Worm (Caenorhabditis elegans): Measurements from ENCODE around the gene C11G6.2.

ce11 chrX:16290536-16290935 lies 37.9 kb upstream of the C11G6.2 start:
- TF ChIP-seq flt-1 (GFP tag; IDR thresholded peaks at IDR 0.05) = no peak
- TF ChIP-seq ama-1 (optimal IDR thresholded peaks at IDR 0.05) = no peak
- no peak for TF ChIP-seq tra-4 (tag; optimal IDR thresholded peaks at IDR 0.05)
- TF ChIP-seq B0310.2 (tag; optimal IDR thresholded peaks at IDR 0.05) = no peak
- no peak for TF ChIP-seq ets-7 (tag; optimal IDR thresholded peaks at IDR 0.05)
- no peak for TF ChIP-seq aly-1 (tag; optimal IDR thresholded peaks at IDR 0.05)
- no peak for TF ChIP-seq hnd-1 (tag; optimal IDR thresholded peaks at IDR 0.05)
- no peak for TF ChIP-seq tbx-11 (GFP tag; IDR thresholded peaks at IDR 0.05)
